Worm (Caenorhabditis elegans): ENCODE data around the gene nra-3.

DNA sequence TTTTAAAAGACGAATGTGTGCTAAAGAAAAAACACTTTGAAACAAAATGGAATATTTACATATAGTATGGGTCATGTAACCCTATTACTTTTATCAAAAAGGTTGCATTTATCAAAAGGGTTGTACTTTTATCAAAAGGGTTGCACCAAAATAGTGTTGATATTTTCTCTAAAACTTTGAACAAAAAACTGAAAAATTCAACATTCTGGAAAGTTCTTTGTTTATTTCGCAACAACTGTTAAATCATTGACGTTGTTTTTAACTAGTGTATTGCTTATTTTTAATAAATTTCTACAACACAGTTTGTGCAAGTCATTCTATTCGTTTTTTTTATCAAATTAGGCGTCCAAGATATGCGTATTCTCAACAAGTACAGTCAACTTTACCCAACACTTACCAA, 7.3 kb upstream of the nra-3 start, which contains the start of the genes C17G1.5 and C17G1.14:
- TF ChIP-seq elt-3 (tag; optimal IDR thresholded peaks at IDR 0.05), result no peak
- TF ChIP-seq nhr-28 (tag; optimal IDR thresholded peaks at IDR 0.05), result no peak
- TF ChIP-seq snpc-4 (tag; optimal IDR thresholded peaks at IDR 0.05), result no peak
- TF ChIP-seq nhr-76 (tag; optimal IDR thresholded peaks at IDR 0.05), result no peak
- TF ChIP-seq nhr-237 (tag; optimal IDR thresholded peaks at IDR 0.05), result no peak
- TF ChIP-seq M03D4.4 (tag; optimal IDR thresholded peaks at IDR 0.05), result no peak
- TF ChIP-seq unc-62 (GFP tag; optimal IDR thresholded peaks at IDR 0.05), result no peak
- TF ChIP-seq ceh-83 (GFP tag; optimal IDR thresholded peaks at IDR 0.05), result no peak
- TF ChIP-seq ztf-11 (tag; optimal IDR thresholded peaks at IDR 0.05), result no peak
- TF ChIP-seq elt-1 (tag; optimal IDR thresholded peaks at IDR 0.05; ENCODE audit: borderline replicate concordance, insufficient read depth), result no peak
- no peak for TF ChIP-seq nhr-12 (tag; optimal IDR thresholded peaks at IDR 0.05)
- no peak for TF ChIP-seq pha-4 (tag; optimal IDR thresholded peaks at IDR 0.05)
- TF ChIP-seq sptf-1 (tag; optimal IDR thresholded peaks at IDR 0.05), result no peak

Data from whole organism, mixed stage, embryonic.